Fruit fly (Drosophila melanogaster) whole organism, pupa: Measurements from ENCODE around the gene Tomosyn.

Source experiments
- CG12605 ChIP-seq: fragments of 200-800 bp; sonication (Bioruptor generic); IDR thresholded peaks from 2 replicates; pipeline ENCODE4 v1.3.6; 2022; ENCODE audit warnings: missing biosample characterization, missing genetic modification characterization
- D1 ChIP-seq: fragments of 200-800 bp; sonication (Bioruptor generic); optimal IDR thresholded peaks from 2 replicates; lab custom pipeline; 2018; ENCODE audit warnings: missing biosample characterization, mild to moderate bottlenecking, missing genetic modification characterization, moderate library complexity
- Pif1A ChIP-seq: fragments of 200-800 bp; sonication (Bioruptor generic); optimal IDR thresholded peaks from 3 replicates; lab custom pipeline; 2016; ENCODE audit warnings: missing biosample characterization, missing genetic modification characterization

- peak; percentile 20 for TF ChIP-seq D1
- TF ChIP-seq CG12605 (GFP tag; lab: Robert Waterston, UW): no peak
- TF ChIP-seq Pif1A (GFP tag; lab: Kevin White, UChicago): peak; percentile 73
These were observed 39.9 kb upstream of the Tomosyn start for dm6 chrX:12591223-12592120.
